Fruit fly (Drosophila melanogaster) whole organism, embryonic: ENCODE measurements around the gene anchor.

Experiments used
- Adf1 ChIP-seq: fragments of 200-800 bp; sonication (Bioruptor generic); IDR thresholded peaks from 2 replicates; pipeline ENCODE4 v1.3.6; 2022; ENCODE audit warnings: missing biosample characterization, missing genetic modification characterization
- Antp ChIP-seq: fragments of 200-800 bp; sonication (Bioruptor generic); optimal IDR thresholded peaks from 3 replicates; lab custom pipeline; 2016; ENCODE audit warnings: missing biosample characterization, missing genetic modification characterization
- Atf3 ChIP-seq: fragments of 200-800 bp; sonication (Bioruptor generic); optimal IDR thresholded peaks from 3 replicates; lab custom pipeline; 2016; ENCODE audit warnings: missing biosample characterization, missing genetic modification characterization
- Awh ChIP-seq: fragments of 200-800 bp; sonication (Bioruptor generic); IDR thresholded peaks from 2 replicates; pipeline ENCODE4, ENCODE4 v1.3.6; 2022; ENCODE audit warnings: missing biosample characterization, missing genetic modification characterization
- CG11723 ChIP-seq: fragments of 200-800 bp; sonication (Bioruptor generic); optimal IDR thresholded peaks from 2 replicates; lab custom pipeline; 2017; ENCODE audit warnings: missing biosample characterization, mild to moderate bottlenecking, missing genetic modification characterization
- CG12155 ChIP-seq: fragments of 200-800 bp; sonication (Bioruptor generic); optimal IDR thresholded peaks from 3 replicates; lab custom pipeline; 2016; ENCODE audit warnings: missing biosample characterization, missing genetic modification characterization
- CG15479 ChIP-seq: fragments of 200-800 bp; sonication (Bioruptor generic); optimal IDR thresholded peaks from 3 replicates; lab custom pipeline; 2019; ENCODE audit warnings: missing biosample characterization, mild to moderate bottlenecking, missing genetic modification characterization, moderate library complexity
- CG16779 ChIP-seq: fragments of 200-800 bp; sonication (Bioruptor generic); IDR thresholded peaks from 2 replicates; pipeline ENCODE4 v1.3.6; 2022; ENCODE audit warnings: missing biosample characterization, missing genetic modification characterization
- CG17186 ChIP-seq: fragments of 200-800 bp; sonication (Bioruptor generic); optimal IDR thresholded peaks from 3 replicates; lab custom pipeline; 2017; ENCODE audit warnings: missing biosample characterization, missing genetic modification reagents, missing genetic modification characterization
- CG2199 ChIP-seq: fragments of 200-800 bp; sonication (Bioruptor generic); IDR thresholded peaks from 3 replicates; pipeline ENCODE4 v1.3.6; 2022; ENCODE audit warnings: missing biosample characterization, missing genetic modification characterization
- CG30020 ChIP-seq: fragments of 200-800 bp; optimal IDR thresholded peaks from 2 replicates; lab custom pipeline; 2019; ENCODE audit warnings: missing biosample characterization, mild to moderate bottlenecking, missing genetic modification characterization, moderate library complexity
- CG3065 ChIP-seq: fragments of 200-800 bp; sonication (Bioruptor generic); optimal IDR thresholded peaks from 2 replicates; lab custom pipeline; 2016; ENCODE audit warnings: missing biosample characterization, missing genetic modification characterization
- CG4820 ChIP-seq: fragments of 200-800 bp; sonication (Bioruptor generic); optimal IDR thresholded peaks from 3 replicates; lab custom pipeline; 2016; ENCODE audit warnings: missing biosample characterization, missing genetic modification characterization
- CG8290 ChIP-seq, 3 experiments: fragments of 200-800 bp; sonication (Bioruptor generic); optimal IDR thresholded peaks; 2 replicates each; lab custom pipeline; 2016 to 2019; ENCODE audit warnings: missing biosample characterization in 3 of 3, missing genetic modification characterization in 3 of 3, mild to moderate bottlenecking in 2 of 3, moderate library complexity in 1 of 3
- CG8924 ChIP-seq: fragments of 200-800 bp; optimal IDR thresholded peaks from 3 replicates; lab custom pipeline; 2019; ENCODE audit warnings: missing biosample characterization, mild to moderate bottlenecking, missing genetic modification characterization, moderate library complexity
- CTCF ChIP-seq: fragments of 200-800 bp; sonication (Bioruptor generic); optimal IDR thresholded peaks from 2 replicates; lab custom pipeline; 2017; ENCODE audit warnings: missing biosample characterization, mild to moderate bottlenecking, missing genetic modification characterization, moderate library complexity
- Dfd ChIP-seq, 2 experiments: fragments of >200 bp; optimal IDR thresholded peaks; 2 replicates each; lab custom pipeline; 2017; ENCODE audit warnings: missing biosample characterization in 2 of 2, missing genetic modification characterization in 2 of 2
- Dip3 ChIP-seq: fragments of 200-800 bp; sonication (Bioruptor generic); optimal IDR thresholded peaks from 3 replicates; lab custom pipeline; 2016; ENCODE audit warnings: missing biosample characterization, missing genetic modification characterization
- Ets65A ChIP-seq: fragments of 200-800 bp; sonication (Bioruptor generic); peaks from one replicate; lab custom pipeline; 2016; ENCODE audit warnings: missing biosample characterization, missing genetic modification characterization
- Fer2 ChIP-seq: fragments of 200-800 bp; sonication (Bioruptor generic); optimal IDR thresholded peaks from 2 replicates; lab custom pipeline; 2018; ENCODE audit warnings: missing biosample characterization, mild to moderate bottlenecking, missing genetic modification characterization, moderate library complexity
- Hand ChIP-seq: fragments of 200-800 bp; sonication (Bioruptor generic); optimal IDR thresholded peaks from 2 replicates; lab custom pipeline; 2017; ENCODE audit warnings: mild to moderate bottlenecking, missing biosample characterization, missing genetic modification reagents, missing genetic modification characterization
- Meics ChIP-seq: fragments of 200-800 bp; sonication (Bioruptor generic); optimal IDR thresholded peaks from 2 replicates; lab custom pipeline; 2017; ENCODE audit warnings: missing biosample characterization, mild to moderate bottlenecking, missing genetic modification characterization
- Rx ChIP-seq: fragments of 200-800 bp; sonication (Bioruptor generic); IDR thresholded peaks from 2 replicates; pipeline ENCODE4 v1.3.6; 2022; ENCODE audit warnings: missing biosample characterization, missing genetic modification characterization
- Trl ChIP-seq, 3 experiments: fragments of >200 bp in 2 of 3; fragments of 200-800 bp in 1 of 3; sonication (Bioruptor generic) in 1 of 3; optimal IDR thresholded peaks; 2 replicates in 1 of 3; 3 replicates in 2 of 3; lab custom pipeline; 2016 to 2017; ENCODE audit warnings: missing biosample characterization in 1 of 3, missing genetic modification characterization in 1 of 3
- Usf ChIP-seq: fragments of 200-800 bp; sonication (Bioruptor generic); optimal IDR thresholded peaks from 2 replicates; lab custom pipeline; 2017; ENCODE audit warnings: missing genotype, missing biosample characterization, missing genetic modification characterization
- ab ChIP-seq: fragments of 200-800 bp; sonication (Bioruptor generic); optimal IDR thresholded peaks from 2 replicates; lab custom pipeline; 2016; ENCODE audit warnings: missing biosample characterization, missing genetic modification characterization
- amos ChIP-seq: fragments of 200-800 bp; sonication (Bioruptor generic); IDR thresholded peaks from 2 replicates; pipeline ENCODE4 v1.3.6; 2022; ENCODE audit warnings: missing biosample characterization, missing genetic modification characterization; ENCODE audit not compliant: partially characterized antibody
- bab2 ChIP-seq: fragments of 200-800 bp; sonication (Bioruptor generic); optimal IDR thresholded peaks from 2 replicates; lab custom pipeline; 2016; ENCODE audit warnings: missing biosample characterization, missing genetic modification characterization
- bbx ChIP-seq: fragments of 200-800 bp; sonication (Bioruptor generic); IDR thresholded peaks from 2 replicates; pipeline ENCODE4 v1.3.6; 2022; ENCODE audit warnings: missing biosample characterization, missing genetic modification characterization; ENCODE audit not compliant: partially characterized antibody
- btn ChIP-seq: fragments of 200-800 bp; sonication (Bioruptor generic); optimal IDR thresholded peaks from 2 replicates; lab custom pipeline; 2016; ENCODE audit warnings: missing biosample characterization, missing genetic modification characterization
- cato ChIP-seq: fragments of 200-800 bp; sonication (Bioruptor generic); optimal IDR thresholded peaks from 2 replicates; lab custom pipeline; 2016; ENCODE audit warnings: missing biosample characterization, missing genetic modification characterization, borderline replicate concordance
- cg ChIP-seq: fragments of 200-800 bp; sonication (Bioruptor generic); optimal IDR thresholded peaks from 3 replicates; lab custom pipeline; 2019; ENCODE audit warnings: missing biosample characterization, mild to moderate bottlenecking, missing genetic modification characterization, moderate library complexity
- dati ChIP-seq: fragments of 200-800 bp; sonication (Bioruptor generic); IDR thresholded peaks from 2 replicates; pipeline ENCODE4 v1.3.6; 2022; ENCODE audit warnings: missing biosample characterization, missing genetic modification characterization
- esg ChIP-seq: fragments of 200-800 bp; sonication (Bioruptor generic); conservative IDR thresholded peaks from 2 replicates; pipeline ENCODE4 v1.3.6; 2022; ENCODE audit warnings: missing biosample characterization, missing genetic modification characterization
- gt ChIP-seq: fragments of 200-800 bp; sonication (Bioruptor generic); IDR thresholded peaks from 2 replicates; pipeline ENCODE4 v1.3.6; 2022; ENCODE audit warnings: missing biosample characterization, missing genetic modification characterization
- org-1 ChIP-seq: fragments of 200-800 bp; sonication (Bioruptor generic); optimal IDR thresholded peaks from 2 replicates; lab custom pipeline; 2017; ENCODE audit warnings: missing biosample characterization, missing genetic modification characterization
- otp ChIP-seq: fragments of 200-800 bp; sonication (Bioruptor generic); IDR thresholded peaks from 3 replicates; pipeline ENCODE4, ENCODE4 v1.3.6; 2022; ENCODE audit warnings: missing biosample characterization, missing genetic modification characterization
- pb ChIP-seq: fragments of 200-800 bp; sonication (Bioruptor generic); optimal IDR thresholded peaks from 3 replicates; lab custom pipeline; 2016; ENCODE audit warnings: missing biosample characterization, missing genetic modification characterization
- pho ChIP-seq: fragments of 200-800 bp; sonication (Bioruptor generic); optimal IDR thresholded peaks from 2 replicates; lab custom pipeline; 2016; ENCODE audit warnings: missing biosample characterization, missing genetic modification characterization
- pita ChIP-seq: fragments of 200-800 bp; sonication (Bioruptor generic); optimal IDR thresholded peaks from 2 replicates; lab custom pipeline; 2017; ENCODE audit warnings: missing biosample characterization, mild to moderate bottlenecking, missing genetic modification characterization
- prd ChIP-seq, 3 experiments: fragments of >200 bp in 2 of 3; fragments of 200-800 bp in 1 of 3; sonication (Bioruptor generic) in 1 of 3; optimal IDR thresholded peaks in 2 of 3; IDR thresholded peaks in 1 of 3; 2 replicates in 2 of 3; 3 replicates in 1 of 3; pipeline versions ENCODE4 v1.3.6 to Lab custom; 2017 to 2022; ENCODE audit warnings: missing biosample characterization in 1 of 3, missing genetic modification characterization in 1 of 3
- pzg ChIP-seq: fragments of 200-800 bp; sonication (Bioruptor generic); optimal IDR thresholded peaks from 3 replicates; lab custom pipeline; 2018; ENCODE audit warnings: missing biosample characterization, mild to moderate bottlenecking, missing genetic modification characterization, moderate library complexity
- ranshi ChIP-seq: fragments of 200-800 bp; sonication (Bioruptor generic); IDR thresholded peaks from 2 replicates; pipeline ENCODE4 v1.3.6; 2022; ENCODE audit warnings: missing biosample characterization, missing genetic modification characterization
- sens ChIP-seq: fragments of 200-800 bp; sonication (Bioruptor generic); peaks from one replicate; lab custom pipeline; 2016; ENCODE audit warnings: missing biosample characterization, missing genetic modification characterization
- slp2 ChIP-seq: fragments of 200-800 bp; sonication (Bioruptor generic); optimal IDR thresholded peaks from 2 replicates; lab custom pipeline; 2016; ENCODE audit warnings: missing biosample characterization, missing genetic modification characterization
- sna ChIP-seq: fragments of 200-800 bp; sonication (Bioruptor generic); IDR thresholded peaks from 2 replicates; pipeline ENCODE4 v1.3.6; 2022; ENCODE audit warnings: missing biosample characterization, missing genetic modification characterization; ENCODE audit not compliant: partially characterized antibody
- trem ChIP-seq: fragments of 200-800 bp; optimal IDR thresholded peaks from 3 replicates; lab custom pipeline; 2019; ENCODE audit warnings: missing biosample characterization, mild to moderate bottlenecking, missing genetic modification characterization, moderate library complexity
- tup ChIP-seq: fragments of 200-800 bp; sonication (Bioruptor generic); optimal IDR thresholded peaks from 2 replicates; lab custom pipeline; 2016; ENCODE audit warnings: missing biosample characterization, mild to moderate bottlenecking, missing genetic modification characterization, moderate library complexity
- vnd ChIP-seq: fragments of 200-800 bp; sonication (Bioruptor generic); IDR thresholded peaks from 3 replicates; pipeline ENCODE4 v1.3.6; 2022; ENCODE audit warnings: missing biosample characterization, missing genetic modification characterization; ENCODE audit not compliant: partially characterized antibody

The anchor gene

dm6 chr3L:17643985-17644905 lies 22.6 kb downstream of the anchor start (continued):
- TF ChIP-seq ab (GFP tag; lab: Kevin White, UChicago) (peak; percentile 5), cg (GFP tag; lab: Kevin White, UChicago) (peak; percentile 91), cato (GFP tag; lab: Kevin White, UChicago) (no peak), pb (GFP tag; lab: Kevin White, UChicago) (no peak), Ets65A (GFP tag; lab: Kevin White, UChicago) (peak; percentile 69), otp (GFP tag; lab: Robert Waterston, UW) (no peak; the same call in 2 of the 3 replicates), Meics (GFP tag; lab: Kevin White, UChicago) (no peak), Awh (no peak), sens (GFP tag; lab: Kevin White, UChicago) (no peak), CG30020 (tag; lab: Kevin White, UChicago) (no peak), pho (GFP tag; lab: Kevin White, UChicago) (no peak), pzg (GFP tag; lab: Kevin White, UChicago) (no peak), CG12155 (GFP tag; lab: Kevin White, UChicago) (no peak), CG8924 (tag; lab: Kevin White, UChicago) (peak; percentile 22), Rx (GFP tag; lab: Robert Waterston, UW) (no peak), gt (GFP tag; lab: Robert Waterston, UW) (no peak), bab2 (GFP tag; lab: Kevin White, UChicago) (no peak), sna (GFP tag; lab: Robert Waterston, UW) (0 out of 2 replicates have a peak, but pooled peaks have one; percentile 8), ranshi (GFP tag; lab: Robert Waterston, UW) (no peak), CTCF (GFP tag; lab: Kevin White, UChicago) (no peak), Adf1 (GFP tag; lab: Robert Waterston, UW) (no peak), CG16779 (no peak), Usf (GFP tag; lab: Kevin White, UChicago) (no peak), Hand (GFP tag; lab: Kevin White, UChicago) (no peak), slp2 (GFP tag; lab: Kevin White, UChicago) (no peak), Atf3 (GFP tag; lab: Kevin White, UChicago) (no peak), esg (GFP tag; lab: Robert Waterston, UW) (no peak), pita (no peak), Fer2 (no peak), prd (optimal IDR thresholded peaks at IDR 0.05; lab: Kevin White, UChicago) (no peak), prd (GFP tag; IDR thresholded peaks at IDR 0.05; lab: Robert Waterston, UW) (no peak), vnd (GFP tag; lab: Robert Waterston, UW) (no peak), amos (GFP tag; lab: Robert Waterston, UW) (peak; percentile 43; the same call in 1 of the 2 replicates), CG4820 (GFP tag; lab: Kevin White, UChicago) (no peak), Dip3 (GFP tag; lab: Kevin White, UChicago) (no peak), Trl (optimal IDR thresholded peaks at IDR 0.05; lab: Kevin White, UChicago) (no peak), Trl (GFP tag; optimal IDR thresholded peaks at IDR 0.05; lab: Kevin White, UChicago) (no peak), trem (tag; lab: Kevin White, UChicago) (no peak), CG17186 (GFP tag; lab: Kevin White, UChicago) (no peak), dati (GFP tag; lab: Robert Waterston, UW) (no peak), tup (GFP tag; lab: Kevin White, UChicago) (no peak), Dfd (GFP tag; optimal IDR thresholded peaks at IDR 0.05; lab: Kevin White, UChicago) (no peak), CG3065 (no peak), org-1 (GFP tag; lab: Kevin White, UChicago) (no peak), CG15479 (GFP tag; lab: Kevin White, UChicago) (peak; percentile 76), btn (GFP tag; lab: Kevin White, UChicago) (no peak), CG2199 (no peak), CG11723 (no peak), bbx (GFP tag; lab: Robert Waterston, UW) (no peak), Antp (GFP tag; lab: Kevin White, UChicago) (no peak), CG8290 (GFP tag; optimal IDR thresholded peaks at IDR 0.05; lab: Kevin White, UChicago) (no peak), CG8290 (tag; optimal IDR thresholded peaks at IDR 0.05; lab: Kevin White, UChicago) (no peak)
